Worm (Caenorhabditis elegans) whole organism, L4 larva: ENCODE results near the gene W06H8.6.

Source experiments
- F10B5.3 ChIP-seq: sonication (generic microtip); optimal IDR thresholded peaks from 2 replicates; lab custom pipeline; 2016; ENCODE audit warnings: mild to moderate bottlenecking, missing genetic modification characterization, missing compliant biosample characterization
- F44E2.7 ChIP-seq: fragments of 200-800 bp; sonication (Bioruptor generic); IDR thresholded peaks from 2 replicates; pipeline ENCODE4 v2.1.2; 2022; ENCODE audit warnings: missing genetic modification characterization, missing compliant biosample characterization
- F49E8.2 ChIP-seq: sonication (generic microtip); optimal IDR thresholded peaks from 2 replicates; lab custom pipeline; 2016; ENCODE audit warnings: missing compliant biosample characterization, mild to moderate bottlenecking, missing genetic modification characterization, borderline replicate concordance
- R02D3.7 ChIP-seq: fragments of 150-350 bp; sonication (generic microtip); optimal IDR thresholded peaks from 3 replicates; lab custom pipeline; 2014; ENCODE audit warnings: missing biosample characterization, missing genetic modification characterization
- Y5F2A.4 ChIP-seq: fragments of 200-800 bp; sonication (Bioruptor generic); optimal IDR thresholded peaks from 2 replicates; lab custom pipeline; 2018; ENCODE audit warnings: mild to moderate bottlenecking, missing genetic modification characterization, missing compliant biosample characterization
- Y75B8A.6 ChIP-seq: fragments of 200-800 bp; sonication (Bioruptor generic); IDR thresholded peaks from 2 replicates; pipeline ENCODE4 v1.3.6; 2022; ENCODE audit warnings: missing genetic modification reagents, missing genetic modification characterization, missing compliant biosample characterization
- ZK337.2 ChIP-seq: fragments of 200-800 bp; sonication (Bioruptor generic); IDR thresholded peaks from 2 replicates; pipeline ENCODE4 v1.3.6; 2022; ENCODE audit warnings: missing genetic modification reagents, missing genetic modification characterization, missing compliant biosample characterization
- ZK546.5 ChIP-seq, 2 experiments: sonication (generic microtip); optimal IDR thresholded peaks; 2 replicates each; lab custom pipeline; 2017; ENCODE audit warnings: missing biosample characterization in 2 of 2, missing genetic modification characterization in 2 of 2
- aha-1 ChIP-seq: fragments of 150-350 bp; peaks from one replicate; lab custom pipeline; 2014; ENCODE audit warnings: missing biosample characterization, missing genetic modification characterization
- ceh-20 ChIP-seq: fragments of 200-800 bp; sonication (Bioruptor generic); IDR thresholded peaks from 2 replicates; pipeline ENCODE4 v1.3.6; 2022; ENCODE audit warnings: missing genetic modification reagents, missing genetic modification characterization, missing compliant biosample characterization
- ceh-28 ChIP-seq: fragments of 150-350 bp; optimal IDR thresholded peaks from 2 replicates; lab custom pipeline; 2014; ENCODE audit warnings: missing biosample characterization, missing genetic modification reagents, missing genetic modification characterization
- ceh-82 ChIP-seq: sonication (generic microtip); optimal IDR thresholded peaks from 2 replicates; lab custom pipeline; 2017; ENCODE audit warnings: missing biosample characterization, missing genetic modification characterization
- cey-2 ChIP-seq: sonication (generic microtip); optimal IDR thresholded peaks from 3 replicates; lab custom pipeline; 2017; ENCODE audit warnings: missing genetic modification characterization, mild to moderate bottlenecking, missing compliant biosample characterization, antibody characterized with exemption, borderline replicate concordance; ENCODE audit not compliant: insufficient read depth
- daf-12 ChIP-seq: fragments of 150-350 bp; optimal IDR thresholded peaks from 2 replicates; lab custom pipeline; 2014; ENCODE audit warnings: missing biosample characterization, missing genetic modification reagents, missing genetic modification characterization
- daf-19 ChIP-seq: fragments of 200-800 bp; sonication (Bioruptor generic); conservative IDR thresholded peaks from 2 replicates; pipeline ENCODE4 v1.3.6; 2022; ENCODE audit warnings: missing genetic modification characterization, missing compliant biosample characterization
- dmd-6 ChIP-seq: fragments of 200-800 bp; sonication (Bioruptor generic); IDR thresholded peaks from 2 replicates; pipeline ENCODE4 v1.3.6; 2022; ENCODE audit warnings: missing genetic modification reagents, missing genetic modification characterization, missing compliant biosample characterization
- dmd-9 ChIP-seq: fragments of 200-800 bp; sonication (Bioruptor generic); IDR thresholded peaks from 2 replicates; pipeline ENCODE4 v1.3.6; 2022; ENCODE audit warnings: missing genetic modification reagents, missing genetic modification characterization, missing compliant biosample characterization
- egl-43 ChIP-seq: fragments of 200-800 bp; sonication (Bioruptor generic); IDR thresholded peaks from 2 replicates; pipeline ENCODE4 v1.3.6; 2022; ENCODE audit warnings: missing genetic modification reagents, missing genetic modification characterization, missing compliant biosample characterization
- fos-1 ChIP-seq: fragments of 150-350 bp; optimal IDR thresholded peaks from 2 replicates; lab custom pipeline; 2014; ENCODE audit warnings: missing biosample characterization, missing genetic modification characterization
- hlh-11 ChIP-seq: fragments of 200-800 bp; sonication (Bioruptor generic); optimal IDR thresholded peaks from 2 replicates; lab custom pipeline; 2018; ENCODE audit warnings: mild to moderate bottlenecking, missing genetic modification characterization, missing compliant biosample characterization
- hlh-30 ChIP-seq: sonication (generic microtip); optimal IDR thresholded peaks from 2 replicates; lab custom pipeline; 2017; ENCODE audit warnings: antibody characterized with exemption, mild to moderate bottlenecking, missing genetic modification characterization, missing compliant biosample characterization; ENCODE audit not compliant: insufficient read depth
- lim-7 ChIP-seq: fragments of 200-800 bp; sonication (Bioruptor generic); IDR thresholded peaks from 2 replicates; pipeline ENCODE4 v1.3.6; 2022; ENCODE audit warnings: missing genetic modification characterization, missing compliant biosample characterization
- lin-15B ChIP-seq: fragments of 150-350 bp; sonication (generic microtip); optimal IDR thresholded peaks from 3 replicates; lab custom pipeline; 2014; ENCODE audit warnings: missing biosample characterization, missing genetic modification characterization
- lin-38 ChIP-seq: fragments of 200-800 bp; sonication (Bioruptor generic); IDR thresholded peaks from 2 replicates; pipeline ENCODE4 v1.3.6; 2022; ENCODE audit warnings: missing genetic modification reagents, missing genetic modification characterization, missing compliant biosample characterization
- lsy-2 ChIP-seq, 2 experiments: fragments of 150-350 bp in 1 of 2; sonication (generic microtip) in 1 of 2; optimal IDR thresholded peaks; 2 replicates each; lab custom pipeline; 2014 to 2017; ENCODE audit warnings: missing biosample characterization in 2 of 2, missing genetic modification characterization in 2 of 2
- madf-5 ChIP-seq, 2 experiments: fragments of 200-800 bp; sonication (Bioruptor generic); IDR thresholded peaks; 2 replicates each; pipeline ENCODE4 v1.3.6; 2022; ENCODE audit warnings: missing compliant biosample characterization in 2 of 2, missing genetic modification characterization in 2 of 2
- madf-9 ChIP-seq: fragments of 200-800 bp; sonication (Bioruptor generic); conservative IDR thresholded peaks from 2 replicates; pipeline ENCODE4 v1.3.6; 2022; ENCODE audit warnings: missing genetic modification reagents, missing genetic modification characterization, missing compliant biosample characterization
- mdl-1 ChIP-seq, 2 experiments: fragments of 150-350 bp in 1 of 2; sonication (generic microtip) in 1 of 2; optimal IDR thresholded peaks; 2 replicates each; lab custom pipeline; 2014 to 2017; ENCODE audit warnings: missing biosample characterization in 2 of 2, missing genetic modification characterization in 2 of 2
- mdt-29 ChIP-seq: fragments of 200-800 bp; sonication (Bioruptor generic); IDR thresholded peaks from 2 replicates; pipeline ENCODE4 v1.3.6; 2022; ENCODE audit warnings: missing genetic modification reagents, missing genetic modification characterization, missing compliant biosample characterization
- mes-2 ChIP-seq: sonication (generic microtip); optimal IDR thresholded peaks from 2 replicates; lab custom pipeline; 2016; ENCODE audit warnings: missing genotype, mild to moderate bottlenecking, missing genetic modification characterization, missing compliant biosample characterization; ENCODE audit not compliant: poor library complexity, severe bottlenecking
- nhr-41 ChIP-seq: fragments of 200-800 bp; sonication (Bioruptor generic); IDR thresholded peaks from 2 replicates; pipeline ENCODE4 v1.3.6; 2022; ENCODE audit warnings: missing genetic modification reagents, missing genetic modification characterization, missing compliant biosample characterization
- nhr-48 ChIP-seq: sonication (generic microtip); optimal IDR thresholded peaks from 2 replicates; lab custom pipeline; 2016; ENCODE audit warnings: mild to moderate bottlenecking, missing genetic modification characterization, missing compliant biosample characterization
- pha-4 ChIP-seq, 2 experiments: fragments of 150-350 bp in 1 of 2; fragments of 200-800 bp in 1 of 2; sonication (Bioruptor generic) in 1 of 2; IDR thresholded peaks in 1 of 2; optimal IDR thresholded peaks in 1 of 2; 2 replicates each; pipeline versions ENCODE4 v1.3.6 to Lab custom; 2014 to 2022; ENCODE audit warnings: missing genetic modification characterization in 2 of 2, missing genetic modification reagents in 2 of 2, missing biosample characterization in 1 of 2, missing compliant biosample characterization in 1 of 2
- php-3 ChIP-seq: fragments of 200-800 bp; sonication (Bioruptor generic); IDR thresholded peaks from 2 replicates; pipeline ENCODE4 v1.3.6; 2022; ENCODE audit warnings: missing genetic modification reagents, missing genetic modification characterization, missing compliant biosample characterization
- saeg-2 ChIP-seq: fragments of 200-800 bp; sonication (Bioruptor generic); IDR thresholded peaks from 2 replicates; pipeline ENCODE4 v1.3.6; 2022; ENCODE audit warnings: missing genetic modification reagents, missing genetic modification characterization, missing compliant biosample characterization
- snpc-4 ChIP-seq: fragments of 150-350 bp; optimal IDR thresholded peaks from 2 replicates; lab custom pipeline; 2014; ENCODE audit warnings: missing biosample characterization, missing genetic modification characterization
- spr-1 ChIP-seq: sonication (generic microtip); optimal IDR thresholded peaks from 2 replicates; lab custom pipeline; 2016; ENCODE audit warnings: mild to moderate bottlenecking, missing genetic modification characterization, missing compliant biosample characterization
- spr-3 ChIP-seq: fragments of 200-800 bp; sonication (Bioruptor generic); optimal IDR thresholded peaks from 2 replicates; lab custom pipeline; 2018; ENCODE audit warnings: mild to moderate bottlenecking, missing genetic modification characterization, missing compliant biosample characterization
- unc-62 ChIP-seq, 3 experiments: fragments of 150-350 bp in 1 of 3; sonication (generic microtip); optimal IDR thresholded peaks in 2 of 3; peaks in 1 of 3; 1 replicate in 1 of 3; 2 replicates in 2 of 3; lab custom pipeline; 2014 to 2017; ENCODE audit warnings: missing biosample characterization in 3 of 3, missing genetic modification characterization in 3 of 3, missing genetic modification reagents in 3 of 3, missing genotype in 1 of 3
- zfp-3 ChIP-seq: fragments of 200-800 bp; sonication (Bioruptor generic); conservative IDR thresholded peaks from 2 replicates; pipeline ENCODE4 v1.3.6; 2022; ENCODE audit warnings: missing genetic modification reagents, missing genetic modification characterization, missing compliant biosample characterization
- ztf-7 ChIP-seq: fragments of 150-350 bp; optimal IDR thresholded peaks from 2 replicates; lab custom pipeline; 2014; ENCODE audit warnings: missing biosample characterization, missing genetic modification characterization

Gene W06H8.6

ce11 chrV:6232886-6233285 is 6.1 kb upstream of the W06H8.6 start (continued):
- TF ChIP-seq lin-15B (tag; lab: Kevin White, UChicago) (no peak), ztf-7 (no peak), F44E2.7 (GFP tag; lab: Robert Waterston, UW) (no peak), egl-43 (GFP tag; lab: Robert Waterston, UW) (no peak), spr-1 (tag; lab: Kevin White, UChicago) (no peak), aha-1 (no peak), fos-1 (tag; lab: Kevin White, UChicago) (no peak), php-3 (GFP tag; lab: Robert Waterston, UW) (no peak), F49E8.2 (tag; lab: Kevin White, UChicago) (no peak), cey-2 (tag; lab: Kevin White, UChicago) (no peak), ceh-82 (tag; lab: Kevin White, UChicago) (no peak), hlh-11 (tag; lab: Kevin White, UChicago) (peak; percentile 22), nhr-48 (peak; percentile 36), ceh-20 (GFP tag; lab: Robert Waterston, UW) (no peak), saeg-2 (GFP tag; lab: Robert Waterston, UW) (no peak), mes-2 (no peak), ZK337.2 (no peak), R02D3.7 (tag; lab: Kevin White, UChicago) (no peak), unc-62 (GFP tag; optimal IDR thresholded peaks at IDR 0.05 in 1 of 2; lab: Kevin White, UChicago) (peak in 1 of 2 experiments; percentile 65), unc-62 (tag; optimal IDR thresholded peaks at IDR 0.05; lab: Kevin White, UChicago) (no peak), zfp-3 (GFP tag; lab: Robert Waterston, UW) (no peak), nhr-41 (GFP tag; lab: Robert Waterston, UW) (no peak), spr-3 (GFP tag; lab: Kevin White, UChicago) (no peak), F10B5.3 (tag; lab: Kevin White, UChicago) (no peak), lim-7 (GFP tag; lab: Robert Waterston, UW) (no peak), ZK546.5 (tag; optimal IDR thresholded peaks at IDR 0.05; lab: Kevin White, UChicago) (no peak), madf-9 (GFP tag; lab: Robert Waterston, UW) (no peak), daf-19 (GFP tag; lab: Robert Waterston, UW) (no peak), Y75B8A.6 (GFP tag; lab: Robert Waterston, UW) (no peak), lin-38 (GFP tag; lab: Robert Waterston, UW) (no peak), Y5F2A.4 (GFP tag; lab: Kevin White, UChicago) (no peak), snpc-4 (no peak), dmd-9 (GFP tag; lab: Robert Waterston, UW) (no peak), lsy-2 (tag; optimal IDR thresholded peaks at IDR 0.05; lab: Kevin White, UChicago) (peak in 1 of 2 experiments; percentile 30), pha-4 (GFP tag; IDR thresholded peaks at IDR 0.05; lab: Robert Waterston, UW) (no peak), pha-4 (tag; optimal IDR thresholded peaks at IDR 0.05; lab: Kevin White, UChicago) (no peak), ceh-28 (tag; lab: Kevin White, UChicago) (peak; percentile 3), daf-12 (no peak), mdl-1 (tag; optimal IDR thresholded peaks at IDR 0.05; lab: Kevin White, UChicago) (peak in 1 of 2 experiments; percentile 24), mdt-29 (GFP tag; lab: Robert Waterston, UW) (no peak), madf-5 (GFP tag; IDR thresholded peaks at IDR 0.05; lab: Robert Waterston, UW) (no peak)

ce11 chrV:6231902-6232340 is 5.1 kb upstream of the W06H8.6 start:
- TF ChIP-seq lsy-2 (tag; optimal IDR thresholded peaks at IDR 0.05; lab: Kevin White, UChicago), result peak in 1 of 2 experiments; percentile 18
- no peak for TF ChIP-seq pha-4 (GFP tag; IDR thresholded peaks at IDR 0.05; lab: Robert Waterston, UW)
- TF ChIP-seq pha-4 (tag; optimal IDR thresholded peaks at IDR 0.05; lab: Kevin White, UChicago), result peak; percentile 42
- no peak for TF ChIP-seq saeg-2 (GFP tag; lab: Robert Waterston, UW)
- no peak for TF ChIP-seq dmd-6 (GFP tag; lab: Robert Waterston, UW)
- TF ChIP-seq aha-1, result peak; percentile 57
- peak; percentile 31 for TF ChIP-seq hlh-30 (tag; lab: Kevin White, UChicago)
